Fruit fly (Drosophila melanogaster): ENCODE data around the gene Cog4.

Cog4 gene

dm6 chr2L:10435606-10436160 lies 52.7 kb downstream of the Cog4 start, which contains the start of the genes TBC1D16 and holn1 (continued):
- TF ChIP-seq tgo (GFP tag; IDR thresholded peaks at IDR 0.05) (no peak), CG18011 (GFP tag; optimal IDR thresholded peaks at IDR 0.05) (no peak), CG12391 (tag; optimal IDR thresholded peaks at IDR 0.05) (peak; percentile 13), CG9437 (GFP tag; optimal IDR thresholded peaks at IDR 0.05) (no peak), NFAT (GFP tag; IDR thresholded peaks at IDR 0.05) (no peak), CG17328 (GFP tag; IDR thresholded peaks at IDR 0.05) (no peak), Tbp (GFP tag; optimal IDR thresholded peaks at IDR 0.05) (no peak), CG11696 (GFP tag; IDR thresholded peaks at IDR 0.05) (no peak), CG14667 (GFP tag; IDR thresholded peaks at IDR 0.05) (no peak), trem (tag; optimal IDR thresholded peaks at IDR 0.05) (peak; percentile 35), Dref (GFP tag; IDR thresholded peaks at IDR 0.05) (peak; percentile 54), CG8924 (tag; optimal IDR thresholded peaks at IDR 0.05) (no peak), unc-4 (GFP tag; IDR thresholded peaks at IDR 0.05; ENCODE audit: partially characterized antibody) (peak; percentile 64), dpn (GFP tag; optimal IDR thresholded peaks at IDR 0.05) (no peak), Xrp1 (GFP tag; IDR thresholded peaks at IDR 0.05) (0 out of 2 replicates have a peak, but pooled peaks have one; percentile 25), hb (GFP tag; IDR thresholded peaks at IDR 0.05; ENCODE audit: partially characterized antibody) (no peak), sna (GFP tag; IDR thresholded peaks at IDR 0.05; ENCODE audit: partially characterized antibody) (0 out of 2 replicates have a peak, but pooled peaks have one; percentile 32), HLH3B (GFP tag; IDR thresholded peaks at IDR 0.05) (no peak), CG13424 (tag; optimal IDR thresholded peaks at IDR 0.05) (peak; percentile 13), pzg (GFP tag; optimal IDR thresholded peaks at IDR 0.05) (peak; percentile 13), CG32772 (GFP tag; IDR thresholded peaks at IDR 0.05) (no peak), CG34224 (GFP tag; IDR thresholded peaks at IDR 0.05; ENCODE audit: partially characterized antibody) (peak; percentile 45; the same call in 2 of the 3 replicates), ewg (GFP tag; optimal IDR thresholded peaks at IDR 0.05) (peak; percentile 85), pan (optimal IDR thresholded peaks at IDR 0.05) (no peak), pan (GFP tag; optimal IDR thresholded peaks at IDR 0.05 in 1 of 2, IDR thresholded peaks at IDR 0.05 in 1 of 2) (no peak), CG9876 (GFP tag; optimal IDR thresholded peaks at IDR 0.05) (no peak), HLHmδ (GFP tag; optimal IDR thresholded peaks at IDR 0.05) (no peak), B-H2 (GFP tag; optimal IDR thresholded peaks at IDR 0.05) (no peak), CG2889 (GFP tag; IDR thresholded peaks at IDR 0.05) (no peak), knrl (GFP tag; IDR thresholded peaks at IDR 0.05; ENCODE audit: partially characterized antibody) (no peak), CG16815 (GFP tag; optimal IDR thresholded peaks at IDR 0.05) (no peak), Ravus (GFP tag; IDR thresholded peaks at IDR 0.05) (no peak), row (GFP tag; IDR thresholded peaks at IDR 0.05) (peak; percentile 55; the same call in 1 of the 3 replicates), CG4707 (GFP tag; optimal IDR thresholded peaks at IDR 0.05) (no peak), cg (GFP tag; optimal IDR thresholded peaks at IDR 0.05) (no peak), psq (GFP tag; optimal IDR thresholded peaks at IDR 0.05) (no peak), CG2678 (tag; optimal IDR thresholded peaks at IDR 0.05) (no peak), Dp (GFP tag; optimal IDR thresholded peaks at IDR 0.05) (peak; percentile 21), so (GFP tag; IDR thresholded peaks at IDR 0.05) (no peak), Nf-YC (tag; optimal IDR thresholded peaks at IDR 0.05) (peak; percentile 13), Ssrp (tag; optimal IDR thresholded peaks at IDR 0.05) (no peak), rib (GFP tag; IDR thresholded peaks at IDR 0.05) (no peak), onecut (GFP tag; IDR thresholded peaks at IDR 0.05) (peak; percentile 73), Sox100B (GFP tag; optimal IDR thresholded peaks at IDR 0.05) (peak; percentile 31), nerfin-1 (tag; optimal IDR thresholded peaks at IDR 0.05) (peak; percentile 3), Dfd (GFP tag; optimal IDR thresholded peaks at IDR 0.05) (no peak), CG9797 (GFP tag; optimal IDR thresholded peaks at IDR 0.05) (no peak), kay (GFP tag; optimal IDR thresholded peaks at IDR 0.05) (no peak), BEAF-32 (GFP tag; optimal IDR thresholded peaks at IDR 0.05) (peak; percentile 60), tio (GFP tag; optimal IDR thresholded peaks at IDR 0.05) (no peak)

All from whole organism, embryonic.